Worm (Caenorhabditis elegans) whole organism, L1 larva: ENCODE data around the gene skr-9.

Experiments used
- isw-1 ChIP-seq: fragments of 200-800 bp; sonication (Bioruptor generic); IDR thresholded peaks from 2 replicates; pipeline ENCODE4 v1.3.6; 2022; ENCODE audit warnings: missing genetic modification characterization, missing compliant biosample characterization
- lin-13 ChIP-seq: fragments of 150-350 bp; optimal IDR thresholded peaks from 2 replicates; lab custom pipeline; 2014; ENCODE audit warnings: missing biosample characterization, missing genetic modification reagents, missing genetic modification characterization
- mep-1 ChIP-seq: fragments of 150-350 bp; optimal IDR thresholded peaks from 2 replicates; lab custom pipeline; 2014; ENCODE audit warnings: missing biosample characterization, missing genetic modification characterization
- nhr-12 ChIP-seq: sonication (generic microtip); optimal IDR thresholded peaks from 2 replicates; lab custom pipeline; 2017; ENCODE audit warnings: missing biosample characterization, missing genetic modification characterization
- ztf-11 ChIP-seq, 2 experiments: sonication (generic microtip); optimal IDR thresholded peaks; 2 replicates each; lab custom pipeline; 2016 to 2017; ENCODE audit warnings: missing genetic modification characterization in 2 of 2, missing biosample characterization in 1 of 2, missing compliant biosample characterization in 1 of 2

DNA sequence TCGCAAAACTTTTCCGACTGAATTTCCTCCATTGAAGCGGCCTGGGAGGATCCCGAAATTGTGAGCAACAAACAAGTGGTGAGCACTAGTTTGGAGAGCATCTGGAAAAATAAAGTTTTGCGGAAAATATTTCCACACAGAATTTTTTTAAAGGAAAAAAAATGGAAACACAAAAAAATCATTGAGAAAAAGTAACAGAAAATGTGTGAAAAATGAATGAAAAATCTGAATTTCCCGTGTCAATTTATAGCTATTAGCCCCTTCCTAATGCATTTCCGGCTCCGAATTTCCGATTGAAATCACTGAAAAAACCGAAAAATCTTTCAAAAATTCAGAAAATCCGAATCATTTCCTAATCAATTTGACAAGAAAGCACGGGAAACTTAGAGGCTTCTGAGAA is 28.4 kb downstream of the skr-9 start, which contains the start of gene flp-17:
- no peak for TF ChIP-seq mep-1 (tag; lab: Kevin White, UChicago)
- no peak for TF ChIP-seq isw-1 (GFP tag; lab: Robert Waterston, UW)
- TF ChIP-seq lin-13 (GFP tag; lab: Kevin White, UChicago) = no peak
- no peak for TF ChIP-seq nhr-12
- no peak for TF ChIP-seq ztf-11 (tag; optimal IDR thresholded peaks at IDR 0.05; lab: Kevin White, UChicago)
